Worm (Caenorhabditis elegans) whole organism, young adult: ENCODE measurements around the gene wrt-1.

Source experiments
- C17E4.6 ChIP-seq: fragments of 200-800 bp; sonication (Bioruptor generic); IDR thresholded peaks from 2 replicates; pipeline ENCODE4 v1.3.6; 2022; ENCODE audit warnings: missing genetic modification reagents, missing genetic modification characterization, missing compliant biosample characterization
- F22D6.2 ChIP-seq: sonication (generic microtip); optimal IDR thresholded peaks from 2 replicates; lab custom pipeline; 2016; ENCODE audit warnings: mild to moderate bottlenecking, missing genetic modification characterization, missing compliant biosample characterization
- F55B11.4 ChIP-seq: sonication (generic microtip); optimal IDR thresholded peaks from 2 replicates; lab custom pipeline; 2016; ENCODE audit warnings: missing compliant biosample characterization, missing genetic modification characterization, borderline replicate concordance; ENCODE audit not compliant: insufficient read depth
- F57C9.4 ChIP-seq: sonication (generic microtip); optimal IDR thresholded peaks from 2 replicates; lab custom pipeline; 2017; ENCODE audit warnings: mild to moderate bottlenecking, missing genetic modification characterization, missing compliant biosample characterization
- K12H6.12 ChIP-seq: fragments of 200-800 bp; sonication (Bioruptor generic); optimal IDR thresholded peaks from 2 replicates; lab custom pipeline; 2018; ENCODE audit warnings: mild to moderate bottlenecking, missing genetic modification characterization, missing compliant biosample characterization
- T07F8.4 ChIP-seq: sonication (generic microtip); optimal IDR thresholded peaks from 2 replicates; lab custom pipeline; 2016; ENCODE audit warnings: mild to moderate bottlenecking, missing genetic modification characterization, moderate library complexity, missing compliant biosample characterization
- T26A5.8 ChIP-seq: sonication (generic microtip); optimal IDR thresholded peaks from 2 replicates; lab custom pipeline; 2016; ENCODE audit warnings: missing genetic modification characterization, missing compliant biosample characterization
- Y95B8A.8 ChIP-seq: fragments of 200-800 bp; sonication (Bioruptor generic); IDR thresholded peaks from 2 replicates; pipeline ENCODE4 v1.3.6; 2022; ENCODE audit warnings: missing genetic modification reagents, missing genetic modification characterization, missing compliant biosample characterization
- aptf-2 ChIP-seq: fragments of 200-800 bp; sonication (Bioruptor generic); conservative IDR thresholded peaks from 2 replicates; pipeline ENCODE4 v1.3.6; 2022; ENCODE audit warnings: missing genetic modification reagents, missing genetic modification characterization, missing compliant biosample characterization
- attf-3 ChIP-seq: fragments of 200-800 bp; sonication (Bioruptor generic); conservative IDR thresholded peaks from 2 replicates; pipeline ENCODE4 v1.3.6; 2022; ENCODE audit warnings: missing genetic modification reagents, missing genetic modification characterization, missing compliant biosample characterization
- cebp-1 ChIP-seq, 2 experiments: fragments of 200-800 bp in 1 of 2; sonication (Bioruptor generic) in 1 of 2; sonication (generic microtip) in 1 of 2; IDR thresholded peaks in 1 of 2; optimal IDR thresholded peaks in 1 of 2; 2 replicates each; pipeline versions ENCODE4 v1.3.6 to Lab custom; 2017 to 2022; ENCODE audit warnings: missing compliant biosample characterization in 2 of 2, missing genetic modification characterization in 2 of 2, mild to moderate bottlenecking in 1 of 2, missing genetic modification reagents in 1 of 2, moderate library complexity in 1 of 2
- cebp-2 ChIP-seq: fragments of 200-800 bp; sonication (Bioruptor generic); IDR thresholded peaks from 2 replicates; pipeline ENCODE4 v1.3.6; 2022; ENCODE audit warnings: missing genetic modification characterization, missing compliant biosample characterization
- ceh-40 ChIP-seq: fragments of 200-800 bp; sonication (Bioruptor generic); IDR thresholded peaks from 2 replicates; pipeline ENCODE4 v1.3.6; 2022; ENCODE audit warnings: missing genetic modification characterization, missing compliant biosample characterization
- ceh-58 ChIP-seq: fragments of 200-800 bp; sonication (Bioruptor generic); IDR thresholded peaks from 2 replicates; pipeline ENCODE4 v1.3.6; 2022; ENCODE audit warnings: missing genetic modification characterization, missing compliant biosample characterization
- efl-1 ChIP-seq: fragments of 150-350 bp; optimal IDR thresholded peaks from 2 replicates; lab custom pipeline; 2014; ENCODE audit warnings: missing biosample characterization, missing genetic modification reagents, missing genetic modification characterization
- egl-18 ChIP-seq: fragments of 200-800 bp; sonication (Bioruptor generic); IDR thresholded peaks from 2 replicates; pipeline ENCODE4 v1.3.6; 2022; ENCODE audit warnings: missing genetic modification reagents, missing genetic modification characterization, missing compliant biosample characterization
- egl-44 ChIP-seq: fragments of 200-800 bp; sonication (Bioruptor generic); IDR thresholded peaks from 2 replicates; pipeline ENCODE4 v1.3.6; 2022; ENCODE audit warnings: missing genetic modification reagents, missing genetic modification characterization, missing compliant biosample characterization
- ets-4 ChIP-seq: fragments of 200-800 bp; sonication (Bioruptor generic); optimal IDR thresholded peaks from 2 replicates; lab custom pipeline; 2018; ENCODE audit warnings: mild to moderate bottlenecking, missing genetic modification characterization, missing compliant biosample characterization
- fkh-3 ChIP-seq: sonication (generic microtip); optimal IDR thresholded peaks from 2 replicates; lab custom pipeline; 2016; ENCODE audit warnings: mild to moderate bottlenecking, missing genetic modification characterization, missing compliant biosample characterization
- hlh-26 ChIP-seq: fragments of 200-800 bp; sonication (Bioruptor generic); conservative IDR thresholded peaks from 2 replicates; pipeline ENCODE4 v1.3.6; 2022; ENCODE audit warnings: missing genetic modification reagents, missing genetic modification characterization, missing compliant biosample characterization
- lin-26 ChIP-seq: fragments of 200-800 bp; sonication (Bioruptor generic); IDR thresholded peaks from 2 replicates; pipeline ENCODE4 v1.3.6; 2022; ENCODE audit warnings: missing genetic modification reagents, missing genetic modification characterization, missing compliant biosample characterization
- lir-1 ChIP-seq: fragments of 200-800 bp; sonication (Bioruptor generic); conservative IDR thresholded peaks from 2 replicates; pipeline ENCODE4 v1.3.6; 2022; ENCODE audit warnings: missing genetic modification reagents, missing genetic modification characterization, missing compliant biosample characterization
- madf-10 ChIP-seq: sonication (generic microtip); optimal IDR thresholded peaks from 2 replicates; lab custom pipeline; 2016; ENCODE audit warnings: mild to moderate bottlenecking, missing genetic modification characterization, missing compliant biosample characterization
- mel-28 ChIP-seq: sonication (generic microtip); optimal IDR thresholded peaks from 2 replicates; lab custom pipeline; 2016; ENCODE audit warnings: borderline replicate concordance, mild to moderate bottlenecking, missing genetic modification characterization, missing compliant biosample characterization
- mes-4 ChIP-seq: sonication (generic microtip); optimal IDR thresholded peaks from 2 replicates; lab custom pipeline; 2016; ENCODE audit warnings: missing genotype, missing genetic modification characterization, missing compliant biosample characterization
- nhr-80 ChIP-seq: sonication (generic microtip); optimal IDR thresholded peaks from 2 replicates; lab custom pipeline; 2016; ENCODE audit warnings: missing genetic modification characterization, missing compliant biosample characterization
- snpc-1.3 ChIP-seq: sonication (generic microtip); optimal IDR thresholded peaks from 2 replicates; lab custom pipeline; 2017; ENCODE audit warnings: missing genetic modification characterization, mild to moderate bottlenecking, missing compliant biosample characterization, antibody characterized with exemption, moderate library complexity, missing genotype, missing genetic modification reagents; ENCODE audit not compliant: insufficient read depth
- snpc-4 ChIP-seq, 5 experiments: fragments of 150-350 bp in 1 of 5; sonication (generic microtip) in 4 of 5; optimal IDR thresholded peaks; 2 replicates each; lab custom pipeline; 2014 to 2018; ENCODE audit warnings: missing genetic modification characterization in 5 of 5, missing biosample characterization in 3 of 5, antibody characterized with exemption in 2 of 5, mild to moderate bottlenecking in 2 of 5, missing compliant biosample characterization in 2 of 5, missing genotype in 2 of 5, moderate library complexity in 2 of 5, missing genetic modification reagents in 1 of 5
- somi-1 ChIP-seq: fragments of 200-800 bp; sonication (Bioruptor generic); optimal IDR thresholded peaks from 2 replicates; lab custom pipeline; 2018; ENCODE audit warnings: mild to moderate bottlenecking, missing genetic modification characterization, missing compliant biosample characterization
- sptf-2 ChIP-seq: fragments of 200-800 bp; sonication (Bioruptor generic); optimal IDR thresholded peaks from 2 replicates; lab custom pipeline; 2018; ENCODE audit warnings: mild to moderate bottlenecking, missing genetic modification characterization, missing compliant biosample characterization
- tbp1 ChIP-seq: fragments of 200-800 bp; sonication (Bioruptor generic); optimal IDR thresholded peaks from 2 replicates; lab custom pipeline; 2018; ENCODE audit warnings: mild to moderate bottlenecking, missing genetic modification characterization, missing compliant biosample characterization
- ztf-25 ChIP-seq: fragments of 200-800 bp; sonication (Bioruptor generic); IDR thresholded peaks from 2 replicates; pipeline ENCODE4 v1.3.6; 2022; ENCODE audit warnings: missing genetic modification reagents, missing genetic modification characterization, missing compliant biosample characterization
- ztf-26 ChIP-seq: sonication (generic microtip); optimal IDR thresholded peaks from 2 replicates; lab custom pipeline; 2017; ENCODE audit warnings: missing genetic modification characterization, missing compliant biosample characterization
- ztf-3 ChIP-seq: fragments of 200-800 bp; sonication (Bioruptor generic); optimal IDR thresholded peaks from 2 replicates; lab custom pipeline; 2018; ENCODE audit warnings: mild to moderate bottlenecking, missing genetic modification characterization, missing compliant biosample characterization

Gene wrt-1

DNA sequence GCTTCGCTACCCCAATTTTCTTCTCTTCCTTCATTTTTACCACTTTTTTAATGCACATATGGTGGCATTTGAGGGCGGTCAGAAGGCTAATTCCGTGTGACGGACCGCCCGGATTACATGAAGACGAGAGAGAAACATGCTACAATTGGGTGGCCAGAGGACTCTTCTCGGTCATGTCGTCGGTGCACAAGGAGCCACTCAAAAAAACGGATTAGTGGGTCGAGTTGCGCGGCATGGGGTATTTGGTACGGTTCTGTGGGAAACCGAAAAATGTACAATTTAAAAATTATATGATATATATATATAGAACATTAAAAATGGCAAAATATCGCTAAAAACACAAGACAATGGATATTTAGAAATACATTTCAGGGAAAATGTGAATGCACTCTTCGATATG, 40.0 kb downstream of the wrt-1 start:
- TF ChIP-seq C17E4.6 (GFP tag; lab: Robert Waterston, UW) (no peak), snpc-1.3 (tag; lab: Kevin White, UChicago) (no peak), ceh-40 (no peak), attf-3 (no peak), lir-1 (GFP tag; lab: Robert Waterston, UW) (no peak), egl-18 (GFP tag; lab: Robert Waterston, UW) (no peak), Y95B8A.8 (GFP tag; lab: Robert Waterston, UW) (no peak), ztf-3 (GFP tag; lab: Kevin White, UChicago) (no peak), T07F8.4 (tag; lab: Kevin White, UChicago) (no peak), aptf-2 (GFP tag; lab: Robert Waterston, UW) (no peak), ztf-26 (tag; lab: Kevin White, UChicago) (no peak)

DNA sequence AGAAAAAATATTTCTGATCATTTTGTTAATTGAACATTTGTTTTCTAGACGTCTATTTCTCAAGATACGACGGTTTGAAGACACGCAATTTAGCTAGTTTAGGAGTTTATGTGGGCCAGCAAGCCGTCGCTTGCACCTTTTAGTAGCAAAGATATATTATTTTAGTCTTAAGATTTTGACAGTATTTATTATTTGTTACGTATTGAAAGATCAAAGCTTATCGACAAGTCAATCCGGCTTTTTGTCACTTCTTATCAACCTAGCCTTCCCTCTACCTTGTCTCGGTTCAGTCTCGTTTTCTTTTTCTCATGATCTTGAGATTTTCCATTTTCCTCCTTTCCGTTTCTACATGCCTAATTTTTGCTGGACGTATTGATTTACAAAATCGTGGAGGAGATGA, 43.3 kb downstream of the wrt-1 start, which contains the start of gene F35D2.2:
F35D2.2 (plus strand) TSS at position 301 of the 400 bp plus-strand sequence.
- TF ChIP-seq F55B11.4 (tag; lab: Kevin White, UChicago) (no peak), F22D6.2 (tag; lab: Kevin White, UChicago) (no peak), egl-44 (GFP tag; lab: Robert Waterston, UW) (no peak), mel-28 (tag; lab: Kevin White, UChicago) (no peak), lin-26 (GFP tag; lab: Robert Waterston, UW) (no peak), cebp-2 (no peak)

DNA sequence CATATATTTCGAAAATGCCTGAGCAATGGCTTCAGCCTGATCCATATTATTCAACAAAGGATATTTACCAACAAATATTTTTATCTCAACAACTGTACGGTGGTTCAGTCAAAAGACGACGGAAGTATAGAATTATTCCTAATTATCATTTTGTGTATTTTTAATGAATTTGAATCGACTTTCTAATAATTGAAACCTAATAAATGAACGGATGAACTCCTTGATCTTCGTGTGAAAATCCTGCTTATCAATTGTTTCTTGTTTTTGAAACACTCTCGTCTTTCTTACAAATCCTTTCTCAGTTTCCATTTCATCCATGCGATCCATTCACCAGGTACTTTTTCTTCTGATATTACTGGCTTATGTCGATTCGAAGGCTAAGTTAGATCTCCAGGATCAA, 44.8 kb downstream of the wrt-1 start, which contains the start of gene F35D2.1:
F35D2.1 (plus strand) TSS at position 301 of the 400 bp plus-strand sequence.
- TF ChIP-seq ztf-25 (GFP tag; lab: Robert Waterston, UW), result no peak
- TF ChIP-seq C17E4.6 (GFP tag; lab: Robert Waterston, UW), result no peak

DNA sequence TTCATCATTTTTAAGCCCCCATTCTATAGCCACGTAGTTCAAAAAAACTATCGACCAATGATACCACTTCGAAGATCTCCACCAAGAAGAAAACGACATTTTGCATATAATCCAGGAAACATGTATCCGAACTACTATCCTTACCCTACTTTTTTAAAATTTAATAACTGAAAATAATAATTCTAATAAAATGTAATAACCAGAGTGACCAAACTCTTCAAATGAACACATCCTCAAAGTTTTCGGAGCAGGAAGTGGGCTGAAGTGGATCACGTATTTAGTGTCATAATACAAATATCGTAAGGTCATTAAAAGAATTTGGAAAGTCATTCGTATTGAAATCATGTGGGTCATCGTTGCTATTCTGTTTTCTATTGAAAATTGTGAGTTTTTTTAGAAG, 46.6 kb downstream of the wrt-1 start, which contains the start of gene F35D2.6:
F35D2.6 (plus strand) TSS at position 301 of the 400 bp plus-strand sequence.
- no peak for TF ChIP-seq tbp1 (GFP tag; lab: Kevin White, UChicago)
- no peak for TF ChIP-seq ets-4
- TF ChIP-seq cebp-1 (GFP tag; IDR thresholded peaks at IDR 0.05; lab: Robert Waterston, UW), result no peak
- no peak for TF ChIP-seq cebp-1 (tag; optimal IDR thresholded peaks at IDR 0.05; lab: Kevin White, UChicago)
- TF ChIP-seq fkh-3 (tag; lab: Kevin White, UChicago), result no peak
- no peak for TF ChIP-seq madf-10 (tag; lab: Kevin White, UChicago)
- TF ChIP-seq C17E4.6 (GFP tag; lab: Robert Waterston, UW), result no peak
- no peak for TF ChIP-seq T26A5.8
- no peak for TF ChIP-seq nhr-80
- TF ChIP-seq ceh-58 (GFP tag; lab: Robert Waterston, UW), result no peak
- no peak for TF ChIP-seq efl-1 (GFP tag; lab: Kevin White, UChicago)
- TF ChIP-seq snpc-4 (GFP tag; optimal IDR thresholded peaks at IDR 0.05; lab: Kevin White, UChicago), result no peak
- no peak for TF ChIP-seq snpc-4 (tag; optimal IDR thresholded peaks at IDR 0.05; lab: Kevin White, UChicago)
- TF ChIP-seq somi-1, result no peak
- TF ChIP-seq hlh-26 (GFP tag; lab: Robert Waterston, UW), result no peak
- TF ChIP-seq K12H6.12 (tag; lab: Kevin White, UChicago), result no peak
- no peak for TF ChIP-seq F57C9.4 (tag; lab: Kevin White, UChicago)
- TF ChIP-seq mes-4 (tag; lab: Kevin White, UChicago), result no peak
- TF ChIP-seq sptf-2 (GFP tag; lab: Kevin White, UChicago), result no peak
